Worm (Caenorhabditis elegans): ENCODE data around the gene C03B1.1.
A peak's percentile ranks its signal among the peaks of the same experiment; 100 is the strongest.

C03B1.1 gene

ce11 chrX:6369717-6370116 lies 4.8 kb upstream of the C03B1.1 start, which contains the start of gene C03B1.2:
Gene C03B1.2, plus strand, starts transcription at chrX:6370017.
- TF ChIP-seq ztf-11 (tag; optimal IDR thresholded peaks at IDR 0.05) (no peak), F13H6.1 (tag; optimal IDR thresholded peaks at IDR 0.05) (no peak), nhr-25 (tag; optimal IDR thresholded peaks at IDR 0.05) (no peak), sem-4 (tag; optimal IDR thresholded peaks at IDR 0.05) (no peak), blmp-1 (tag; optimal IDR thresholded peaks at IDR 0.05; ENCODE audit: insufficient read depth) (no peak), alr-1 (tag; optimal IDR thresholded peaks at IDR 0.05) (no peak), egl-27 (tag; optimal IDR thresholded peaks at IDR 0.05) (no peak), skn-1 (tag; optimal IDR thresholded peaks at IDR 0.05) (no peak), unc-62 (GFP tag; optimal IDR thresholded peaks at IDR 0.05) (no peak), ama-1 (optimal IDR thresholded peaks at IDR 0.05) (no peak), nhr-23 (tag; optimal IDR thresholded peaks at IDR 0.05) (no peak), sma-3 (GFP tag; optimal IDR thresholded peaks at IDR 0.05) (no peak), ztf-1 (GFP tag; conservative IDR thresholded peaks at IDR 0.05) (no peak), elt-1 (tag; optimal IDR thresholded peaks at IDR 0.05) (no peak), R02D3.7 (tag; optimal IDR thresholded peaks at IDR 0.05) (no peak), ceh-16 (tag; optimal IDR thresholded peaks at IDR 0.05) (no peak), elt-3 (tag; optimal IDR thresholded peaks at IDR 0.05) (no peak), nhr-237 (tag; optimal IDR thresholded peaks at IDR 0.05) (no peak), lsy-2 (tag; optimal IDR thresholded peaks at IDR 0.05) (no peak)

- TF ChIP-seq nhr-77 (tag; optimal IDR thresholded peaks at IDR 0.05) (no peak), snpc-4 (tag; optimal IDR thresholded peaks at IDR 0.05) (no peak), sem-4 (tag; optimal IDR thresholded peaks at IDR 0.05) (no peak), nhr-23 (tag; optimal IDR thresholded peaks at IDR 0.05) (no peak), ztf-11 (tag; optimal IDR thresholded peaks at IDR 0.05) (no peak), nhr-25 (tag; optimal IDR thresholded peaks at IDR 0.05) (no peak), elt-3 (tag; optimal IDR thresholded peaks at IDR 0.05) (no peak), F13H6.1 (tag; optimal IDR thresholded peaks at IDR 0.05) (peak; percentile 45), sma-9 (GFP tag; optimal IDR thresholded peaks at IDR 0.05) (peak; percentile 67), sma-9 (tag; optimal IDR thresholded peaks at IDR 0.05) (no peak), ZK546.5 (tag; optimal IDR thresholded peaks at IDR 0.05) (no peak), mbf-1 (tag; optimal IDR thresholded peaks at IDR 0.05) (no peak), crh-2 (tag; optimal IDR thresholded peaks at IDR 0.05) (peak; percentile 49), nhr-11 (tag; optimal IDR thresholded peaks at IDR 0.05) (no peak), C34F6.9 (tag; optimal IDR thresholded peaks at IDR 0.05) (peak; percentile 34), unc-39 (tag; optimal IDR thresholded peaks at IDR 0.05) (no peak), nhr-129 (tag; optimal IDR thresholded peaks at IDR 0.05) (peak; percentile 67), ztf-4 (tag; optimal IDR thresholded peaks at IDR 0.05) (peak; percentile 12), nhr-237 (tag; optimal IDR thresholded peaks at IDR 0.05) (no peak), lin-13 (GFP tag; optimal IDR thresholded peaks at IDR 0.05) (peak; percentile 72), nhr-12 (tag; optimal IDR thresholded peaks at IDR 0.05) (no peak), nhr-10 (tag; optimal IDR thresholded peaks at IDR 0.05) (no peak), unc-55 (GFP tag; optimal IDR thresholded peaks at IDR 0.05) (peak; percentile 33), gmeb-1 (tag; optimal IDR thresholded peaks at IDR 0.05) (peak; percentile 33), elt-1 (tag; optimal IDR thresholded peaks at IDR 0.05) (no peak), mdl-1 (tag; optimal IDR thresholded peaks at IDR 0.05) (no peak), fos-1 (tag; optimal IDR thresholded peaks at IDR 0.05) (peak; percentile 25), lin-39 (tag; optimal IDR thresholded peaks at IDR 0.05) (no peak), skn-1 (tag; optimal IDR thresholded peaks at IDR 0.05) (no peak), sma-3 (GFP tag; optimal IDR thresholded peaks at IDR 0.05) (peak; percentile 51), mab-5 (tag; optimal IDR thresholded peaks at IDR 0.05) (no peak), Y55F3AM.14 (GFP tag; optimal IDR thresholded peaks at IDR 0.05) (no peak), nhr-6 (tag; optimal IDR thresholded peaks at IDR 0.05) (no peak), dmd-4 (tag; optimal IDR thresholded peaks at IDR 0.05) (no peak), unc-62 (GFP tag; optimal IDR thresholded peaks at IDR 0.05) (no peak), nhr-21 (tag; optimal IDR thresholded peaks at IDR 0.05) (peak; percentile 55), egl-27 (tag; optimal IDR thresholded peaks at IDR 0.05) (peak; percentile 18), ceh-82 (tag; optimal IDR thresholded peaks at IDR 0.05) (no peak), peb-1 (tag; optimal IDR thresholded peaks at IDR 0.05) (no peak), alr-1 (tag; optimal IDR thresholded peaks at IDR 0.05) (no peak), lin-11 (tag; optimal IDR thresholded peaks at IDR 0.05) (peak; percentile 12), blmp-1 (tag; optimal IDR thresholded peaks at IDR 0.05; ENCODE audit: insufficient read depth) (no peak), R02D3.7 (tag; optimal IDR thresholded peaks at IDR 0.05) (no peak), ztf-1 (GFP tag; conservative IDR thresholded peaks at IDR 0.05) (no peak), zag-1 (tag; optimal IDR thresholded peaks at IDR 0.05) (no peak), lsy-2 (tag; optimal IDR thresholded peaks at IDR 0.05) (peak in 1 of 2 experiments; percentile 6), aly-2 (tag; optimal IDR thresholded peaks at IDR 0.05) (no peak)
These were observed 3.1 kb upstream of the C03B1.1 start for ce11 chrX:6371192-6372116.
